Worm (Caenorhabditis elegans) whole organism, early embryonic: ENCODE results near the gene Y57A10B.6.

ENCODE experiments used
- ama-1 ChIP-seq: fragments of 150-350 bp; optimal IDR thresholded peaks from 2 replicates; lab custom pipeline; 2014
- ets-7 ChIP-seq: sonication (generic microtip); optimal IDR thresholded peaks from 2 replicates; lab custom pipeline; 2016; ENCODE audit warnings: missing genotype, missing genetic modification characterization, missing compliant biosample characterization

- TF ChIP-seq ets-7 (no peak), ama-1 (lab: Kevin White, UChicago) (no peak)
Measured at ce11 chrII:12352115-12352514, 37.8 kb upstream of the Y57A10B.6 start, which contains the start of gene ras-1.
